Worm (Caenorhabditis elegans) whole organism, L4/young adult: ENCODE results near the gene cdr-1.

Experiments used
- W03F9.2 ChIP-seq: fragments of 150-350 bp; optimal IDR thresholded peaks from 2 replicates; lab custom pipeline; 2014; ENCODE audit warnings: missing biosample characterization, missing genetic modification characterization
- dao-5 ChIP-seq: sonication (generic microtip); optimal IDR thresholded peaks from 2 replicates; lab custom pipeline; 2016; ENCODE audit warnings: missing genotype, missing genetic modification characterization, moderate library complexity, missing compliant biosample characterization
- him-1 ChIP-seq: sonication (generic microtip); optimal IDR thresholded peaks from 2 replicates; lab custom pipeline; 2016; ENCODE audit warnings: missing genotype, missing genetic modification reagents, missing genetic modification characterization, missing compliant biosample characterization

- TF ChIP-seq him-1 (tag; lab: Kevin White, UChicago) (no peak), W03F9.2 (no peak), dao-5 (tag; lab: Kevin White, UChicago) (no peak)
Measured at ce11 chrV:15880705-15881104, 40.4 kb upstream of the cdr-1 start.
